Fruit fly (Drosophila melanogaster) whole organism, embryonic: Measurements from ENCODE around the gene CG32295.

Experiments used
- ATbp ChIP-seq: fragments of 200-800 bp; sonication (Bioruptor generic); optimal IDR thresholded peaks from 2 replicates; lab custom pipeline; 2017; ENCODE audit warnings: missing biosample characterization, mild to moderate bottlenecking, missing genetic modification characterization, missing genetic modification reagents
- B-H2 ChIP-seq: fragments of 200-800 bp; sonication (Bioruptor generic); optimal IDR thresholded peaks from 2 replicates; lab custom pipeline; 2018; ENCODE audit warnings: missing biosample characterization, mild to moderate bottlenecking, missing genetic modification characterization
- Blimp-1 ChIP-seq: fragments of 200-800 bp; sonication (Bioruptor generic); optimal IDR thresholded peaks from 3 replicates; lab custom pipeline; 2018; ENCODE audit warnings: missing biosample characterization, missing genetic modification characterization, mild to moderate bottlenecking, moderate library complexity, missing genetic modification reagents
- CG12071 ChIP-seq: fragments of 200-800 bp; sonication (Bioruptor generic); optimal IDR thresholded peaks from 3 replicates; lab custom pipeline; 2018; ENCODE audit warnings: missing biosample characterization, mild to moderate bottlenecking, missing genetic modification characterization
- CG12236 ChIP-seq: fragments of 200-800 bp; sonication (Bioruptor generic); optimal IDR thresholded peaks from 2 replicates; lab custom pipeline; 2016; ENCODE audit warnings: missing biosample characterization, missing genetic modification characterization
- CG12744 ChIP-seq: fragments of 200-800 bp; sonication (Bioruptor generic); optimal IDR thresholded peaks from 2 replicates; lab custom pipeline; 2016; ENCODE audit warnings: missing biosample characterization, missing genetic modification characterization
- CG13424 ChIP-seq: fragments of 200-800 bp; sonication (Bioruptor generic); optimal IDR thresholded peaks from 2 replicates; lab custom pipeline; 2019; ENCODE audit warnings: missing biosample characterization, mild to moderate bottlenecking, missing genetic modification characterization, moderate library complexity
- CG14860 ChIP-seq: fragments of 200-800 bp; sonication (Bioruptor generic); IDR thresholded peaks from 3 replicates; pipeline ENCODE4 v1.3.6; 2022; ENCODE audit warnings: missing biosample characterization, missing genetic modification characterization; ENCODE audit not compliant: partially characterized antibody
- CG1832 ChIP-seq: fragments of 200-800 bp; sonication (Bioruptor generic); optimal IDR thresholded peaks from 2 replicates; lab custom pipeline; 2017; ENCODE audit warnings: missing biosample characterization, mild to moderate bottlenecking, missing genetic modification characterization, inconsistent platforms
- CG2678 ChIP-seq: fragments of 200-800 bp; sonication (Bioruptor generic); optimal IDR thresholded peaks from 3 replicates; lab custom pipeline; 2019; ENCODE audit warnings: missing biosample characterization, mild to moderate bottlenecking, missing genetic modification characterization, moderate library complexity
- CG34422 ChIP-seq: fragments of 200-800 bp; sonication (Bioruptor generic); IDR thresholded peaks from 3 replicates; pipeline ENCODE4 v1.3.6; 2022; ENCODE audit warnings: missing biosample characterization, missing genetic modification characterization
- CG42726 ChIP-seq: fragments of 200-800 bp; sonication (Bioruptor generic); IDR thresholded peaks from 2 replicates; pipeline ENCODE4 v1.3.6; 2022; ENCODE audit warnings: missing biosample characterization, missing genetic modification characterization; ENCODE audit not compliant: partially characterized antibody
- CG4328 ChIP-seq: fragments of 200-800 bp; sonication (Bioruptor generic); optimal IDR thresholded peaks from 3 replicates; lab custom pipeline; 2017; ENCODE audit warnings: missing biosample characterization, missing genetic modification reagents, missing genetic modification characterization
- CG7271 ChIP-seq: fragments of 200-800 bp; sonication (Bioruptor generic); optimal IDR thresholded peaks from 2 replicates; lab custom pipeline; 2018; ENCODE audit warnings: missing biosample characterization, mild to moderate bottlenecking, missing genetic modification characterization, moderate library complexity
- CG7745 ChIP-seq: fragments of 200-800 bp; sonication (Bioruptor generic); optimal IDR thresholded peaks from 2 replicates; lab custom pipeline; 2018; ENCODE audit warnings: missing biosample characterization, mild to moderate bottlenecking, missing genetic modification characterization, moderate library complexity
- CG9727 ChIP-seq: fragments of 200-800 bp; sonication (Bioruptor generic); optimal IDR thresholded peaks from 3 replicates; lab custom pipeline; 2017; ENCODE audit warnings: missing biosample characterization, mild to moderate bottlenecking, missing genetic modification characterization
- D19A ChIP-seq: fragments of 200-800 bp; optimal IDR thresholded peaks from 3 replicates; lab custom pipeline; 2019; ENCODE audit warnings: missing biosample characterization, mild to moderate bottlenecking, missing genetic modification characterization, moderate library complexity
- Doc2 ChIP-seq: fragments of 200-800 bp; sonication (Bioruptor generic); IDR thresholded peaks from 2 replicates; pipeline ENCODE4 v1.3.6; 2022; ENCODE audit warnings: missing biosample characterization, missing genetic modification characterization
- Drgx ChIP-seq: fragments of 200-800 bp; sonication (Bioruptor generic); IDR thresholded peaks from 2 replicates; pipeline ENCODE4 v1.3.6; 2022; ENCODE audit warnings: missing biosample characterization, missing genetic modification characterization
- ERR ChIP-seq: fragments of 200-800 bp; sonication (Bioruptor generic); optimal IDR thresholded peaks from 2 replicates; lab custom pipeline; 2016; ENCODE audit warnings: missing biosample characterization, missing genetic modification characterization
- Hand ChIP-seq: fragments of 200-800 bp; sonication (Bioruptor generic); optimal IDR thresholded peaks from 2 replicates; lab custom pipeline; 2017; ENCODE audit warnings: mild to moderate bottlenecking, missing biosample characterization, missing genetic modification reagents, missing genetic modification characterization
- Med ChIP-seq: fragments of 200-800 bp; sonication (Bioruptor generic); peaks from one replicate; lab custom pipeline; 2016; ENCODE audit warnings: missing biosample characterization, missing genetic modification characterization, mild to moderate bottlenecking, inconsistent platforms, moderate library complexity
- Nf-YA ChIP-seq: fragments of 200-800 bp; sonication (Bioruptor generic); IDR thresholded peaks from 2 replicates; pipeline ENCODE4 v1.3.6; 2022; ENCODE audit warnings: missing biosample characterization, missing genetic modification characterization
- PHDP ChIP-seq: fragments of 200-800 bp; sonication (Bioruptor generic); optimal IDR thresholded peaks from 3 replicates; lab custom pipeline; 2018; ENCODE audit warnings: missing biosample characterization, mild to moderate bottlenecking, missing genetic modification characterization, moderate library complexity
- Xrp1 ChIP-seq: fragments of 200-800 bp; sonication (Bioruptor generic); IDR thresholded peaks from 2 replicates; pipeline ENCODE4 v1.3.6; 2022; ENCODE audit warnings: missing biosample characterization, missing genetic modification characterization
- az2 ChIP-seq: fragments of 200-800 bp; sonication (Bioruptor generic); optimal IDR thresholded peaks from 3 replicates; lab custom pipeline; 2016; ENCODE audit warnings: missing biosample characterization, missing genetic modification characterization
- bcd ChIP-seq: fragments of 200-800 bp; sonication (Bioruptor generic); optimal IDR thresholded peaks from 2 replicates; lab custom pipeline; 2017; ENCODE audit warnings: missing biosample characterization, mild to moderate bottlenecking, missing genetic modification characterization
- chinmo ChIP-seq: fragments of 200-800 bp; sonication (Bioruptor generic); IDR thresholded peaks from 4 replicates; pipeline ENCODE4 v1.3.6; 2022; ENCODE audit warnings: missing biosample characterization, missing genetic modification characterization; ENCODE audit not compliant: partially characterized antibody
- chm ChIP-seq: fragments of 200-800 bp; sonication (Bioruptor generic); IDR thresholded peaks from 2 replicates; pipeline ENCODE4 v1.3.6; 2022; ENCODE audit warnings: missing biosample characterization, missing genetic modification characterization
- ci ChIP-seq: fragments of 200-800 bp; sonication (Bioruptor generic); IDR thresholded peaks from 3 replicates; pipeline ENCODE4 v1.3.6; 2022; ENCODE audit warnings: missing biosample characterization, missing genetic modification characterization
- dmrt11E ChIP-seq: fragments of 200-800 bp; sonication (Bioruptor generic); optimal IDR thresholded peaks from 3 replicates; lab custom pipeline; 2018; ENCODE audit warnings: missing biosample characterization, mild to moderate bottlenecking, missing genetic modification characterization, moderate library complexity
- dysf ChIP-seq: fragments of 200-800 bp; sonication (Bioruptor generic); IDR thresholded peaks from 3 replicates; pipeline ENCODE4 v1.3.6; 2022; ENCODE audit warnings: missing biosample characterization, missing genetic modification characterization
- gem ChIP-seq: fragments of 200-800 bp; sonication (Bioruptor generic); optimal IDR thresholded peaks from 2 replicates; lab custom pipeline; 2019; ENCODE audit warnings: missing biosample characterization, mild to moderate bottlenecking, missing genetic modification characterization, moderate library complexity
- grn ChIP-seq: fragments of 200-800 bp; sonication (Bioruptor generic); optimal IDR thresholded peaks from 3 replicates; lab custom pipeline; 2017; ENCODE audit warnings: missing biosample characterization, missing genetic modification characterization
- lmd ChIP-seq: fragments of 200-800 bp; sonication (Bioruptor generic); IDR thresholded peaks from 2 replicates; pipeline ENCODE4 v1.3.6; 2022; ENCODE audit warnings: missing biosample characterization, missing genetic modification characterization
- nerfin-1 ChIP-seq: fragments of 200-800 bp; sonication (Bioruptor generic); optimal IDR thresholded peaks from 3 replicates; lab custom pipeline; 2019; ENCODE audit warnings: missing biosample characterization, mild to moderate bottlenecking, missing genetic modification characterization, moderate library complexity
- nmo ChIP-seq: fragments of 200-800 bp; sonication (Bioruptor generic); optimal IDR thresholded peaks from 2 replicates; lab custom pipeline; 2018; ENCODE audit warnings: missing biosample characterization, mild to moderate bottlenecking, missing genetic modification characterization, moderate library complexity
- nom ChIP-seq: fragments of 200-800 bp; sonication (Bioruptor generic); optimal IDR thresholded peaks from 2 replicates; lab custom pipeline; 2017; ENCODE audit warnings: missing biosample characterization, missing genetic modification characterization, mild to moderate bottlenecking, moderate library complexity, missing genetic modification reagents
- pnt ChIP-seq: fragments of 200-800 bp; sonication (Bioruptor generic); optimal IDR thresholded peaks from 3 replicates; lab custom pipeline; 2016; ENCODE audit warnings: missing biosample characterization, missing genetic modification characterization
- prd ChIP-seq, 3 experiments: fragments of >200 bp in 2 of 3; fragments of 200-800 bp in 1 of 3; sonication (Bioruptor generic) in 1 of 3; optimal IDR thresholded peaks in 2 of 3; IDR thresholded peaks in 1 of 3; 2 replicates in 2 of 3; 3 replicates in 1 of 3; pipeline versions ENCODE4 v1.3.6 to Lab custom; 2017 to 2022; ENCODE audit warnings: missing biosample characterization in 1 of 3, missing genetic modification characterization in 1 of 3
- sug ChIP-seq: fragments of 200-800 bp; optimal IDR thresholded peaks from 2 replicates; lab custom pipeline; 2019; ENCODE audit warnings: missing biosample characterization, mild to moderate bottlenecking, missing genetic modification characterization, moderate library complexity
- tgo ChIP-seq: fragments of 200-800 bp; sonication (Bioruptor generic); IDR thresholded peaks from 3 replicates; pipeline ENCODE4 v1.3.6; 2022; ENCODE audit warnings: missing biosample characterization, missing genetic modification characterization
- usp ChIP-seq: fragments of >200 bp; optimal IDR thresholded peaks from 2 replicates; lab custom pipeline; 2017; ENCODE audit warnings: missing biosample characterization, missing genetic modification characterization
- vfl ChIP-seq: fragments of 200-800 bp; sonication (Bioruptor generic); optimal IDR thresholded peaks from 2 replicates; lab custom pipeline; 2016; ENCODE audit warnings: missing biosample characterization, missing genetic modification characterization
- vvl ChIP-seq: fragments of 200-800 bp; sonication (Bioruptor generic); IDR thresholded peaks from 2 replicates; pipeline ENCODE4 v1.3.6; 2022; ENCODE audit warnings: missing biosample characterization, missing genetic modification characterization
- wdn ChIP-seq: fragments of 200-800 bp; sonication (Bioruptor generic); IDR thresholded peaks from 2 replicates; pipeline ENCODE4 v1.3.6; 2022; ENCODE audit warnings: missing biosample characterization, missing genetic modification characterization
- zen ChIP-seq: fragments of 200-800 bp; sonication (Bioruptor generic); optimal IDR thresholded peaks from 3 replicates; lab custom pipeline; 2018; ENCODE audit warnings: missing biosample characterization, mild to moderate bottlenecking, missing genetic modification characterization, moderate library complexity

The CG32295 gene

dm6 chr3L:2533732-2534073 is 6.9 kb upstream of the CG32295 start (continued):
- TF ChIP-seq B-H2 (GFP tag; lab: Kevin White, UChicago) = no peak
- TF ChIP-seq Drgx (GFP tag; lab: Robert Waterston, UW) = peak; percentile 91
- TF ChIP-seq az2 (GFP tag; lab: Kevin White, UChicago) = peak; percentile 18
- TF ChIP-seq pnt (GFP tag; lab: Kevin White, UChicago) = peak; percentile 13
- TF ChIP-seq vvl (GFP tag; lab: Robert Waterston, UW) = peak; percentile 53
- peak; percentile 63; the same call in 1 of the 3 replicates for TF ChIP-seq ci (GFP tag; lab: Robert Waterston, UW)
- TF ChIP-seq PHDP = no peak
- TF ChIP-seq CG9727 (GFP tag; lab: Kevin White, UChicago) = peak; percentile 15
- TF ChIP-seq ATbp (GFP tag; lab: Kevin White, UChicago) = peak; percentile 6
- TF ChIP-seq Blimp-1 (GFP tag; lab: Kevin White, UChicago) = peak; percentile 43
- TF ChIP-seq lmd (GFP tag; lab: Robert Waterston, UW) = 0 out of 2 replicates have a peak, but pooled peaks have one; percentile 20
- no peak for TF ChIP-seq bcd (GFP tag; lab: Kevin White, UChicago)
- TF ChIP-seq nmo (GFP tag; lab: Kevin White, UChicago) = peak; percentile 20
- no peak for TF ChIP-seq grn (GFP tag; lab: Kevin White, UChicago)
- TF ChIP-seq Hand (GFP tag; lab: Kevin White, UChicago) = no peak
- peak; percentile 32 for TF ChIP-seq gem (tag; lab: Kevin White, UChicago)
- TF ChIP-seq CG34422 (GFP tag; lab: Robert Waterston, UW) = peak; percentile 42; the same call in 1 of the 3 replicates
- TF ChIP-seq D19A = no peak
- TF ChIP-seq prd (optimal IDR thresholded peaks at IDR 0.05; lab: Kevin White, UChicago) = no peak
- TF ChIP-seq prd (GFP tag; IDR thresholded peaks at IDR 0.05; lab: Robert Waterston, UW) = peak; percentile 46; the same call in 1 of the 3 replicates
- peak; percentile 14 for TF ChIP-seq CG12071
- TF ChIP-seq Med (GFP tag; lab: Kevin White, UChicago) = peak; percentile 78
- TF ChIP-seq CG12744 = no peak
- TF ChIP-seq Xrp1 (GFP tag; lab: Robert Waterston, UW) = peak; percentile 49; the same call in 1 of the 2 replicates

dm6 chr3L:2533000-2533731 is 6.4 kb upstream of the CG32295 start:
- no peak for TF ChIP-seq wdn
- no peak for TF ChIP-seq Doc2 (GFP tag; lab: Robert Waterston, UW)
- 0 out of 4 replicates have a peak, but pooled peaks have one; percentile 6 for TF ChIP-seq chinmo
- peak; percentile 62 for TF ChIP-seq D19A
- TF ChIP-seq nom (GFP tag; lab: Kevin White, UChicago) = peak; percentile 2
- peak; percentile 25 for TF ChIP-seq Med (GFP tag; lab: Kevin White, UChicago)
- no peak for TF ChIP-seq CG7745 (tag; lab: Kevin White, UChicago)

DNA sequence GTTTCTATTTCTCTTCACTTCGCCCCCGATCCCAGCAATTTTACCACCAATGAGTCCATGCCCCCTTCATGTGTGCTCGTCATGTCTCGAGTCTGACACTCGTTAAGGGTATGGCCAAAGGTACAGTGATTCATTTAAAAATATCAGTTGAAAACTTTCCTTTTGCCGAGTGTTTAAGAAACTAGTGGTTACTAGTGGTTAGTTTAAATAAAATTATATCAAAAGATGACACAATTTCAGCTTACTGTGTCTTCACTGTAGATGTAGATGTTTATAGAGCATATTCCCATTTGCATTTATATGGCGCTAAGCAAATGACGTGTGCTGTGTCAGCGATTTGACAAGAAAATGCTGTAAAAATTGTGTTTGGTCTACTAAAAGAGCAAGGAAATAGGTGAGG is 5.6 kb upstream of the CG32295 start:
- TF ChIP-seq usp (no peak), zen (tag; lab: Kevin White, UChicago) (no peak), tgo (peak; percentile 53; the same call in 2 of the 3 replicates), sug (tag; lab: Kevin White, UChicago) (no peak), pnt (GFP tag; lab: Kevin White, UChicago) (peak; percentile 23), CG2678 (tag; lab: Kevin White, UChicago) (peak; percentile 37), CG4328 (GFP tag; lab: Kevin White, UChicago) (no peak), CG7271 (tag; lab: Kevin White, UChicago) (no peak), CG14860 (GFP tag; lab: Robert Waterston, UW) (no peak), dysf (GFP tag; lab: Robert Waterston, UW) (peak; percentile 69), dmrt11E (tag; lab: Kevin White, UChicago) (no peak), ERR (GFP tag; lab: Kevin White, UChicago) (no peak), CG12236 (no peak), nerfin-1 (tag; lab: Kevin White, UChicago) (no peak), CG13424 (tag; lab: Kevin White, UChicago) (peak; percentile 14), CG1832 (no peak), Nf-YA (GFP tag; lab: Robert Waterston, UW) (0 out of 2 replicates have a peak, but pooled peaks have one; percentile 35), vfl (GFP tag; lab: Kevin White, UChicago) (no peak), chm (GFP tag; lab: Robert Waterston, UW) (no peak), CG42726 (GFP tag; lab: Robert Waterston, UW) (no peak)
